Worm (Caenorhabditis elegans) whole organism, L1 larva: ENCODE measurements around the gene C33C12.7.

Experiments used
- ceh-8 ChIP-seq: fragments of 200-800 bp; sonication (Bioruptor generic); optimal IDR thresholded peaks from 2 replicates; lab custom pipeline; 2018; ENCODE audit warnings: mild to moderate bottlenecking, missing genetic modification characterization, moderate library complexity, missing compliant biosample characterization
- lin-35 ChIP-seq, 2 experiments: fragments of 150-350 bp; optimal IDR thresholded peaks; 2 replicates each; lab custom pipeline; 2014; ENCODE audit warnings: missing biosample characterization in 2 of 2, missing genetic modification characterization in 2 of 2, missing genetic modification reagents in 2 of 2
- lin-39 ChIP-seq: fragments of 150-350 bp; optimal IDR thresholded peaks from 2 replicates; lab custom pipeline; 2014; ENCODE audit warnings: missing biosample characterization, missing genetic modification reagents, missing genetic modification characterization
- lir-3 ChIP-seq: sonication (generic microtip); optimal IDR thresholded peaks from 2 replicates; lab custom pipeline; 2016; ENCODE audit warnings: mild to moderate bottlenecking, missing genetic modification characterization, moderate library complexity, missing compliant biosample characterization; ENCODE audit not compliant: poor library complexity
- ztf-4 ChIP-seq: fragments of 150-350 bp; optimal IDR thresholded peaks from 2 replicates; lab custom pipeline; 2014; ENCODE audit warnings: missing biosample characterization, missing genetic modification characterization

ce11 chrII:2176688-2177087, 1.4 kb upstream of the C33C12.7 start, which contains the start of gene gba-1:
- TF ChIP-seq lir-3 (tag; lab: Kevin White, UChicago) = no peak
- TF ChIP-seq lin-39 (tag; lab: Kevin White, UChicago) = no peak
- TF ChIP-seq ceh-8 (GFP tag; lab: Kevin White, UChicago) = no peak
- no peak for TF ChIP-seq ztf-4 (tag; lab: Kevin White, UChicago)
- peak in 1 of 2 experiments; percentile 18 for TF ChIP-seq lin-35 (GFP tag; optimal IDR thresholded peaks at IDR 0.05; lab: Kevin White, UChicago)
